Worm (Caenorhabditis elegans) whole organism, mixed stage, embryonic: ENCODE results near the gene col-89.

Source experiments
- M03D4.4 ChIP-seq: sonication (generic microtip); optimal IDR thresholded peaks from 2 replicates; lab custom pipeline; 2017; ENCODE audit warnings: mild to moderate bottlenecking, missing genetic modification characterization, missing compliant biosample characterization
- bed-3 ChIP-seq: fragments of 200-800 bp; sonication (Bioruptor generic); optimal IDR thresholded peaks from 3 replicates; lab custom pipeline; 2018; ENCODE audit warnings: mild to moderate bottlenecking, missing genetic modification characterization, moderate library complexity, missing compliant biosample characterization
- ceh-43 ChIP-seq: fragments of 200-800 bp; sonication (Bioruptor generic); optimal IDR thresholded peaks from 2 replicates; lab custom pipeline; 2018; ENCODE audit warnings: mild to moderate bottlenecking, missing genetic modification characterization, moderate library complexity, missing compliant biosample characterization
- lin-13 ChIP-seq: fragments of 150-350 bp; optimal IDR thresholded peaks from 2 replicates; lab custom pipeline; 2014; ENCODE audit warnings: missing biosample characterization, missing genetic modification characterization
- nhr-237 ChIP-seq: fragments of 150-350 bp; optimal IDR thresholded peaks from 2 replicates; lab custom pipeline; 2014; ENCODE audit warnings: missing biosample characterization, missing genetic modification characterization
- nhr-28 ChIP-seq: fragments of 150-350 bp; optimal IDR thresholded peaks from 2 replicates; lab custom pipeline; 2014; ENCODE audit warnings: missing biosample characterization, missing genetic modification characterization
- ztf-11 ChIP-seq: fragments of 150-350 bp; optimal IDR thresholded peaks from 2 replicates; lab custom pipeline; 2014; ENCODE audit warnings: missing biosample characterization, missing genetic modification characterization

DNA sequence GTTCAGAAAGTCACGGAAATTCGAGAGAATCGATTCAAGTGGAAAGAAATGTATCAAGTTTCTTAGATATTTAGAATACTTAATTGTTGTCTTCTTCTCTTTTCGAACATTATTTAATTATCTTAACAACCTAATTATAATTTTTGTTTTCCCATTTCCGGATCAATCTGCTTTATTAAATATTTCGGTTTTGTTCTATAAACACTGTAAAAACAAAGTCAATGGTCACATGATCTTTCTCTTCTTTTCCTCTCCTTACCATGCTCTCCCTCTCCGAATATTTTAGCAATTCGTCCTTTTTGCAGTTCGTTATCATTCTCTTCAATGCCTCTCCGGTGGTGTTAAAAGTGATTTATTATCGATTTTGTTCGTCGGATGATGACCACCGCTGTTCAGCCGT is 48.6 kb downstream of the col-89 start, which contains the start of gene tag-325:
- TF ChIP-seq bed-3 (no peak), lin-13 (tag; lab: Kevin White, UChicago) (no peak), nhr-28 (no peak), nhr-237 (tag; lab: Kevin White, UChicago) (no peak), ceh-43 (GFP tag; lab: Kevin White, UChicago) (no peak), ztf-11 (no peak), M03D4.4 (no peak)
